Worm (Caenorhabditis elegans): ENCODE results near the gene dlat-1.
A peak's percentile ranks its signal among the peaks of the same experiment; 100 is the strongest.

The dlat-1 gene

DNA sequence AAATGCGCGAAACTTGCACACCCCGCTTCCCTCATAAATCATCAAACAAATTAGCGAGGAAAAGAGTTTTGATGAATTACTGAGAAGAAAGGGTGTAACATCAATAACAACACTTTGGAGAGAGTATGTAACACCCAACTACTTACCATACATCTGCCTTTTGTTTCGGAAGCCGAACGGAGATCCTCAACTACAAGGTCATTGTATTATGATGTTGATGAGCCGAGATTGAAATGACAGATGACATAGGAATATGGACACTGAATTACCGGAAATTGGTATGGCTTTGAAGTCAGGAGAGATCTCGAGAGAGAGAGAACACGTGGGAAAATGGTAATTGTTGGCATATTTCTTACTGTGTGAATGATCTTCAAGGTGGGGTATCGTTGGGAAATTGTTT, 21.1 kb downstream of the dlat-1 start:
- TF ChIP-seq unc-39 (tag; optimal IDR thresholded peaks at IDR 0.05) (no peak), nhr-237 (tag; optimal IDR thresholded peaks at IDR 0.05) (no peak), elt-1 (tag; optimal IDR thresholded peaks at IDR 0.05) (no peak), elt-3 (tag; optimal IDR thresholded peaks at IDR 0.05) (no peak), nfya-1 (tag; optimal IDR thresholded peaks at IDR 0.05; ENCODE audit: insufficient read depth) (no peak), daf-12 (tag; optimal IDR thresholded peaks at IDR 0.05) (no peak), nhr-23 (tag; optimal IDR thresholded peaks at IDR 0.05) (no peak), ZK546.5 (tag; optimal IDR thresholded peaks at IDR 0.05) (no peak), nhr-28 (tag; optimal IDR thresholded peaks at IDR 0.05) (no peak), pha-4 (tag; optimal IDR thresholded peaks at IDR 0.05) (no peak), unc-62 (GFP tag; optimal IDR thresholded peaks at IDR 0.05) (no peak), nhr-12 (tag; optimal IDR thresholded peaks at IDR 0.05) (no peak), nhr-67 (tag; optimal IDR thresholded peaks at IDR 0.05) (no peak), hmg-11 (tag; optimal IDR thresholded peaks at IDR 0.05) (no peak), lin-39 (tag; optimal IDR thresholded peaks at IDR 0.05) (no peak), sea-2 (GFP tag; optimal IDR thresholded peaks at IDR 0.05) (no peak), aly-2 (tag; optimal IDR thresholded peaks at IDR 0.05) (no peak)

DNA sequence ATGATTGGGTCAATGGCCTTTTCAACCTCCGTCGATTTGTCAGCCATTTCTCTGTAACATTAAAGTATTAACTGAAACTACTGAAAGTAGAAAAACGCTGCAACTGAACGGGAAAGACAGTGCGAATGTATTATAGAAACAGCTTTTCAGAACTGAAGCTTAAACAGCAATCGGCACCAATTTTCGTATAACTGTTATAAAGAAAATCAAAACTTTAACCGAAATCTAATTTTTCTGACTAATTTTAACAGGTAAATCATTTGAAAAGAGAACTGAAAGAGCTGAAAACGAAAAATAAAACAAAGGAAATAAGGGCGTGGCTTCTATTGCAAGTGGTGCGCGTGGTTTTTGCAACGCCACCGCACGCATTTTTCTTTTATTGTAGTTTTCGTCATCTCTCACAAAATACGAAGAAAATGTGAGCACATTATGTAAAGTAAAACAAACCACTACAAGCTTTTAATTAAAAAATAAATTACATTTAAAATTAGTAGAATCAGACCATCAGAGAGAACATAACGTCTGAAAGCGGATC, 22.1 kb downstream of the dlat-1 start, which contains the start of gene rrsr-1:
TSS of gene rrsr-1 (minus strand) at position 51 of the 535 bp plus-strand sequence.
- TF ChIP-seq lsy-12 (tag; optimal IDR thresholded peaks at IDR 0.05) (no peak), lin-39 (tag; optimal IDR thresholded peaks at IDR 0.05) (no peak), ceh-16 (tag; optimal IDR thresholded peaks at IDR 0.05) (no peak), nhr-43 (tag; optimal IDR thresholded peaks at IDR 0.05; ENCODE audit: poor library complexity, severe bottlenecking) (peak; percentile 53), mml-1 (tag; optimal IDR thresholded peaks at IDR 0.05) (no peak), ama-1 (optimal IDR thresholded peaks at IDR 0.05) (no peak), unc-62 (GFP tag; optimal IDR thresholded peaks at IDR 0.05) (no peak), elt-1 (tag; optimal IDR thresholded peaks at IDR 0.05) (no peak), nhr-77 (tag; optimal IDR thresholded peaks at IDR 0.05) (no peak), snpc-4 (tag; optimal IDR thresholded peaks at IDR 0.05) (peak; percentile 54), lin-15B (tag; optimal IDR thresholded peaks at IDR 0.05) (peak; percentile 5), ceh-28 (tag; optimal IDR thresholded peaks at IDR 0.05) (no peak), tbx-2 (tag; optimal IDR thresholded peaks at IDR 0.05) (no peak), egl-5 (tag; optimal IDR thresholded peaks at IDR 0.05) (peak; percentile 46)

DNA sequence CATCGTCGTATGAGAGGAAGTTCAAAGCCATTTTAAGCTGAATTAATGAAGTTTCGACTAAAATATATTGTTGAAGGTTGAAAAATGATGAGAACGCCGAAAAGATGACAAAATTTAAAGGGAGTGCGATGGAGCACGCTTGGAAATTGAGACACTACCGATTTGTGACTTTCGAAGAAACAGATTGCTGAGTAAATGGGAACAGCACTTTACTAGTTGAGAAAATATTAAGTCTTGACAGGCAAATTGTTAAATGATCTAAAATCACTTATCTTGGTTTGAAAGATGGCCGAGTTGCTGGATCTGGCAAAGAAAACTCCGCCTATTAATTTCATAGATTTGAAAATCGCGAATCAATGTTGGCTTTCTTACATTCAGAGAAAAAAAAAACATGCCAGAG, 23.8 kb downstream of the dlat-1 start, which contains the start of gene rpoa-12:
TSS of gene rpoa-12 (minus strand) at position 37 of the 400 bp plus-strand sequence.
- peak; percentile 98 for TF ChIP-seq skn-1 (tag; optimal IDR thresholded peaks at IDR 0.05)
- peak; percentile 24 for TF ChIP-seq snpc-4 (tag; optimal IDR thresholded peaks at IDR 0.05)
- TF ChIP-seq ceh-16 (tag; optimal IDR thresholded peaks at IDR 0.05): no peak
- no peak for TF ChIP-seq egl-5 (tag; optimal IDR thresholded peaks at IDR 0.05)
- TF ChIP-seq pha-4 (tag; optimal IDR thresholded peaks at IDR 0.05): peak; percentile 52
- TF ChIP-seq lin-15B (tag; optimal IDR thresholded peaks at IDR 0.05): peak; percentile 64
- TF ChIP-seq nhr-25 (tag; optimal IDR thresholded peaks at IDR 0.05): peak; percentile 68
- TF ChIP-seq nfya-1 (tag; optimal IDR thresholded peaks at IDR 0.05; ENCODE audit: insufficient read depth): peak; percentile 46
- TF ChIP-seq nhr-43 (tag; optimal IDR thresholded peaks at IDR 0.05; ENCODE audit: poor library complexity, severe bottlenecking): peak; percentile 19
- peak; percentile 51 for TF ChIP-seq nhr-23 (tag; optimal IDR thresholded peaks at IDR 0.05)

DNA sequence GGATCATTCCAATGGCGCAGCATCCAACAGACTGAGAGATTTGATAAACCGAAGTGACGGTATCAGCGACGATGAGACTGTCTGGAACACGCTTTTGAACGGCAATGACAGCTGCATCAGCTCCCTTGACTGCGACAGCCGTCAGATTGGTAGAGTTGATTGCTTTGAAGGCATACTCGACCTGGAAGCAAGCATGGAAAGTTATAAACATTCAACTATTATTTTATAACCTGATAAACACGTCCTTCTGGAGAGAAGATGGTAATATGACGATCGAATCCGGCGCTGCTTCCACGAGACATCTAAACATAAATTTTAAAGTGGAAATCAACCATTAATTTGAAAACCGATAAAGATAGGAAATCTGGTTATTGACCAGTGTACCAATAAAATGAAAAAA, 24.8 kb downstream of the dlat-1 start, which contains the start of gene pas-1:
TSS of gene pas-1 (minus strand) at position 302 of the 400 bp plus-strand sequence.
- TF ChIP-seq pqm-1 (tag; optimal IDR thresholded peaks at IDR 0.05): no peak
- TF ChIP-seq elt-2 (tag; optimal IDR thresholded peaks at IDR 0.05): peak; percentile 6
- TF ChIP-seq R02D3.7 (tag; optimal IDR thresholded peaks at IDR 0.05): no peak

DNA sequence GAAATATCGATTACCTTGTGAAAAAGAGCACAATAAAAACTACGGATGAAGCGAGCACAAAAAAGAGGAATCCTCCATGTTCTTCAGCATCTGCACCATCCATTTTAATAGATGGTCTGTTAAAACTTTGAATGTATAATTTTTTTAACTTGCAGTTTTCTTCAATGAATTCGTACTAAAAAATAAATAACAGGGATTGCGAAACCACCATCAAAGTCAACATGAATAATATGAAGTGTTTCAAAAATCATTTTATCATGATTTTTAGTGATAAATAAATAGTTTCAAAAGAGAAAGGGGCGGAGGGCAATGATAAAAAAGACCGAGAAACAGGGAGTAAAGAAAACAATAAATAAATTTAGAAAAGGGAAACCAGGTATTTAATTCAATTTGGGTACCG, 25.8 kb downstream of the dlat-1 start, which contains the start of gene dhs-22:
TSS of gene dhs-22 (minus strand) at position 116 of the 400 bp plus-strand sequence.
- TF ChIP-seq fkh-10 (GFP tag; optimal IDR thresholded peaks at IDR 0.05): no peak
- TF ChIP-seq pha-4 (tag; optimal IDR thresholded peaks at IDR 0.05): peak; percentile 10
- peak; percentile 36 for TF ChIP-seq elt-2 (tag; optimal IDR thresholded peaks at IDR 0.05)
